Worm (Caenorhabditis elegans): ENCODE measurements around the gene F58G6.7.

F58G6.7 gene

ce11 chrIV:9657753-9658152 lies 3.6 kb downstream of the F58G6.7 start, which contains the start of gene acc-1:
acc-1 (plus strand) TSS chrIV:9658053.
- TF ChIP-seq tab-1 (GFP tag; IDR thresholded peaks at IDR 0.05) (no peak), T22C8.4 (GFP tag; IDR thresholded peaks at IDR 0.05) (no peak), flt-1 (GFP tag; IDR thresholded peaks at IDR 0.05) (no peak), ztf-29 (GFP tag; IDR thresholded peaks at IDR 0.05) (no peak), klf-2 (GFP tag; conservative IDR thresholded peaks at IDR 0.05) (no peak)

- no peak for TF ChIP-seq klf-2 (GFP tag; conservative IDR thresholded peaks at IDR 0.05)
- no peak for TF ChIP-seq tab-1 (GFP tag; IDR thresholded peaks at IDR 0.05)
- no peak for TF ChIP-seq T22C8.4 (GFP tag; IDR thresholded peaks at IDR 0.05)
- no peak for TF ChIP-seq ref-1 (GFP tag; conservative IDR thresholded peaks at IDR 0.05)
- no peak for TF ChIP-seq ztf-23 (GFP tag; IDR thresholded peaks at IDR 0.05)
- TF ChIP-seq cog-1 (tag; optimal IDR thresholded peaks at IDR 0.05): no peak
- TF ChIP-seq ztf-29 (GFP tag; IDR thresholded peaks at IDR 0.05): no peak
- no peak for TF ChIP-seq flt-1 (GFP tag; IDR thresholded peaks at IDR 0.05)
- TF ChIP-seq med-1 (GFP tag; optimal IDR thresholded peaks at IDR 0.05; ENCODE audit: insufficient read depth): no peak
Observed at ce11 chrIV:9659999-9660398, 5.9 kb downstream of the F58G6.7 start.

- TF ChIP-seq cog-1 (tag; optimal IDR thresholded peaks at IDR 0.05): peak; percentile 17
- no peak for TF ChIP-seq ref-1 (GFP tag; conservative IDR thresholded peaks at IDR 0.05)
Observed at ce11 chrIV:9667084-9667483, 13.0 kb downstream of the F58G6.7 start.

- no peak for TF ChIP-seq med-1 (GFP tag; optimal IDR thresholded peaks at IDR 0.05; ENCODE audit: insufficient read depth)
- TF ChIP-seq flt-1 (GFP tag; IDR thresholded peaks at IDR 0.05): no peak
- no peak for TF ChIP-seq tab-1 (GFP tag; IDR thresholded peaks at IDR 0.05)
- no peak for TF ChIP-seq klf-2 (GFP tag; conservative IDR thresholded peaks at IDR 0.05)
- no peak for TF ChIP-seq T22C8.4 (GFP tag; IDR thresholded peaks at IDR 0.05)
- TF ChIP-seq ref-1 (GFP tag; conservative IDR thresholded peaks at IDR 0.05): no peak
- TF ChIP-seq cog-1 (tag; optimal IDR thresholded peaks at IDR 0.05): no peak
Observed at ce11 chrIV:9668103-9668672, 14.1 kb downstream of the F58G6.7 start.

- TF ChIP-seq cog-1 (tag; optimal IDR thresholded peaks at IDR 0.05) (no peak), ztf-23 (GFP tag; IDR thresholded peaks at IDR 0.05) (no peak), flt-1 (GFP tag; IDR thresholded peaks at IDR 0.05) (no peak), klf-2 (GFP tag; conservative IDR thresholded peaks at IDR 0.05) (no peak), ztf-29 (GFP tag; IDR thresholded peaks at IDR 0.05) (no peak), tab-1 (GFP tag; IDR thresholded peaks at IDR 0.05) (no peak), ref-1 (GFP tag; conservative IDR thresholded peaks at IDR 0.05) (no peak), med-1 (GFP tag; optimal IDR thresholded peaks at IDR 0.05; ENCODE audit: insufficient read depth) (no peak), T22C8.4 (GFP tag; IDR thresholded peaks at IDR 0.05) (no peak)
Observed at ce11 chrIV:9669969-9670368, 15.9 kb downstream of the F58G6.7 start.

ce11 chrIV:9671001-9671652 lies 17.0 kb downstream of the F58G6.7 start:
- TF ChIP-seq ztf-23 (GFP tag; IDR thresholded peaks at IDR 0.05) (no peak), klf-2 (GFP tag; conservative IDR thresholded peaks at IDR 0.05) (no peak), tab-1 (GFP tag; IDR thresholded peaks at IDR 0.05) (no peak), flt-1 (GFP tag; IDR thresholded peaks at IDR 0.05) (no peak), T22C8.4 (GFP tag; IDR thresholded peaks at IDR 0.05) (no peak), ztf-29 (GFP tag; IDR thresholded peaks at IDR 0.05) (no peak), med-1 (GFP tag; optimal IDR thresholded peaks at IDR 0.05; ENCODE audit: insufficient read depth) (no peak), cog-1 (tag; optimal IDR thresholded peaks at IDR 0.05) (no peak), ref-1 (GFP tag; conservative IDR thresholded peaks at IDR 0.05) (no peak)

ce11 chrIV:9672434-9672833 lies 18.3 kb downstream of the F58G6.7 start:
- TF ChIP-seq med-1 (GFP tag; optimal IDR thresholded peaks at IDR 0.05; ENCODE audit: insufficient read depth) (no peak), ztf-23 (GFP tag; IDR thresholded peaks at IDR 0.05) (no peak), cog-1 (tag; optimal IDR thresholded peaks at IDR 0.05) (no peak), klf-2 (GFP tag; conservative IDR thresholded peaks at IDR 0.05) (no peak), ref-1 (GFP tag; conservative IDR thresholded peaks at IDR 0.05) (no peak), tab-1 (GFP tag; IDR thresholded peaks at IDR 0.05) (no peak), flt-1 (GFP tag; IDR thresholded peaks at IDR 0.05) (no peak), T22C8.4 (GFP tag; IDR thresholded peaks at IDR 0.05) (no peak), ztf-29 (GFP tag; IDR thresholded peaks at IDR 0.05) (no peak)

ce11 chrIV:9673206-9673605 lies 19.1 kb downstream of the F58G6.7 start:
- TF ChIP-seq T22C8.4 (GFP tag; IDR thresholded peaks at IDR 0.05) (no peak), tab-1 (GFP tag; IDR thresholded peaks at IDR 0.05) (no peak), ztf-23 (GFP tag; IDR thresholded peaks at IDR 0.05) (no peak), med-1 (GFP tag; optimal IDR thresholded peaks at IDR 0.05; ENCODE audit: insufficient read depth) (no peak), cog-1 (tag; optimal IDR thresholded peaks at IDR 0.05) (no peak), ztf-29 (GFP tag; IDR thresholded peaks at IDR 0.05) (no peak), klf-2 (GFP tag; conservative IDR thresholded peaks at IDR 0.05) (no peak)

ce11 chrIV:9673683-9674336 lies 19.7 kb downstream of the F58G6.7 start:
- no peak for TF ChIP-seq med-1 (GFP tag; optimal IDR thresholded peaks at IDR 0.05; ENCODE audit: insufficient read depth)
- no peak for TF ChIP-seq ztf-29 (GFP tag; IDR thresholded peaks at IDR 0.05)
- TF ChIP-seq klf-2 (GFP tag; conservative IDR thresholded peaks at IDR 0.05): no peak
- TF ChIP-seq T22C8.4 (GFP tag; IDR thresholded peaks at IDR 0.05): no peak
- no peak for TF ChIP-seq cog-1 (tag; optimal IDR thresholded peaks at IDR 0.05)
- no peak for TF ChIP-seq ref-1 (GFP tag; conservative IDR thresholded peaks at IDR 0.05)
- no peak for TF ChIP-seq flt-1 (GFP tag; IDR thresholded peaks at IDR 0.05)
- TF ChIP-seq ztf-23 (GFP tag; IDR thresholded peaks at IDR 0.05): no peak
- TF ChIP-seq tab-1 (GFP tag; IDR thresholded peaks at IDR 0.05): no peak
